Worm (Caenorhabditis elegans): ENCODE results near the gene gei-3.

gei-3 gene

ce11 chrX:12843530-12843929 is 30.1 kb upstream of the gei-3 start:
- TF ChIP-seq lin-14 (GFP tag; optimal IDR thresholded peaks at IDR 0.05) = peak; percentile 51
- TF ChIP-seq ceh-82 (tag; optimal IDR thresholded peaks at IDR 0.05) = peak; percentile 17 to 39 (median 34)
- TF ChIP-seq blmp-1 (tag; optimal IDR thresholded peaks at IDR 0.05) = no peak
- TF ChIP-seq fkh-4 (tag; optimal IDR thresholded peaks at IDR 0.05; ENCODE audit: borderline replicate concordance) = peak; percentile 5
- TF ChIP-seq efl-3 (GFP tag; optimal IDR thresholded peaks at IDR 0.05) = no peak
- TF ChIP-seq elt-3 (tag; optimal IDR thresholded peaks at IDR 0.05) = peak in 1 of 6 experiments; percentile 16
- no peak for TF ChIP-seq Y116A8C.19 (tag; optimal IDR thresholded peaks at IDR 0.05; ENCODE audit: borderline replicate concordance)
- 0 out of 2 replicates have a peak, but pooled peaks have one; percentile 28 for TF ChIP-seq mab-9 (GFP tag; IDR thresholded peaks at IDR 0.05)
- TF ChIP-seq C04F5.9 (tag; optimal IDR thresholded peaks at IDR 0.05) = no peak
- no peak for TF ChIP-seq unc-62 (GFP tag; optimal IDR thresholded peaks at IDR 0.05)
- peak; percentile 5 for TF ChIP-seq F16B12.6 (tag; optimal IDR thresholded peaks at IDR 0.05)
- TF ChIP-seq egl-27 (tag; optimal IDR thresholded peaks at IDR 0.05) = no peak
- peak; percentile 11 for TF ChIP-seq elt-2 (tag; optimal IDR thresholded peaks at IDR 0.05)
- peak; percentile 71 for TF ChIP-seq rnt-1 (tag; optimal IDR thresholded peaks at IDR 0.05)
- TF ChIP-seq ces-1 (GFP tag; optimal IDR thresholded peaks at IDR 0.05) = no peak
- no peak for TF ChIP-seq ama-1 (optimal IDR thresholded peaks at IDR 0.05)
- no peak for TF ChIP-seq fkh-8 (tag; optimal IDR thresholded peaks at IDR 0.05)
- TF ChIP-seq ceh-88 (GFP tag; IDR thresholded peaks at IDR 0.05) = 0 out of 2 replicates have a peak, but pooled peaks have one; percentile 39
- TF ChIP-seq unc-130 (tag; optimal IDR thresholded peaks at IDR 0.05) = peak; percentile 63
- TF ChIP-seq unc-30 (tag; optimal IDR thresholded peaks at IDR 0.05) = no peak
- TF ChIP-seq alr-1 (tag; optimal IDR thresholded peaks at IDR 0.05; ENCODE audit: borderline replicate concordance) = no peak
- TF ChIP-seq lin-15B (tag; optimal IDR thresholded peaks at IDR 0.05) = no peak
- TF ChIP-seq irx-1 (tag; optimal IDR thresholded peaks at IDR 0.05) = no peak
- no peak for TF ChIP-seq nhr-237 (tag; optimal IDR thresholded peaks at IDR 0.05)
- peak; percentile 78 for TF ChIP-seq snu-23 (GFP tag; optimal IDR thresholded peaks at IDR 0.05)
- peak; percentile 37 for TF ChIP-seq hpl-2 (GFP tag; optimal IDR thresholded peaks at IDR 0.05)
- TF ChIP-seq jun-1 (tag; optimal IDR thresholded peaks at IDR 0.05) = no peak
- TF ChIP-seq sptf-1 (tag; optimal IDR thresholded peaks at IDR 0.05) = no peak
- no peak for TF ChIP-seq mef-2 (tag; optimal IDR thresholded peaks at IDR 0.05)
- TF ChIP-seq efl-1 (optimal IDR thresholded peaks at IDR 0.05) = peak; percentile 0 to 12
- peak in 1 of 2 experiments; percentile 89 for TF ChIP-seq efl-1 (GFP tag; optimal IDR thresholded peaks at IDR 0.05 in 1 of 2)
- no peak for TF ChIP-seq sox-4 (tag; optimal IDR thresholded peaks at IDR 0.05)
- no peak for TF ChIP-seq mep-1 (tag; optimal IDR thresholded peaks at IDR 0.05)
- TF ChIP-seq nhr-77 (tag; optimal IDR thresholded peaks at IDR 0.05) = no peak
- TF ChIP-seq nhr-47 (tag; optimal IDR thresholded peaks at IDR 0.05) = peak; percentile 69
- no peak for TF ChIP-seq zip-4 (GFP tag; optimal IDR thresholded peaks at IDR 0.05)
- TF ChIP-seq aly-2 (tag; optimal IDR thresholded peaks at IDR 0.05) = no peak
- TF ChIP-seq dsc-1 (tag; optimal IDR thresholded peaks at IDR 0.05) = peak; percentile 73
- no peak for TF ChIP-seq unc-86 (tag; optimal IDR thresholded peaks at IDR 0.05)
- TF ChIP-seq lir-3 (tag; optimal IDR thresholded peaks at IDR 0.05; ENCODE audit: poor library complexity) = peak; percentile 55
- TF ChIP-seq pax-3 (tag; optimal IDR thresholded peaks at IDR 0.05) = peak; percentile 28
- TF ChIP-seq tbx-2 (tag; optimal IDR thresholded peaks at IDR 0.05) = peak; percentile 43
- peak in 1 of 2 experiments; percentile 4 for TF ChIP-seq ztf-11 (tag; optimal IDR thresholded peaks at IDR 0.05)
- no peak for TF ChIP-seq ceh-90 (tag; optimal IDR thresholded peaks at IDR 0.05)
- TF ChIP-seq ceh-63 (GFP tag; optimal IDR thresholded peaks at IDR 0.05) = no peak
- no peak for TF ChIP-seq vab-15 (tag; optimal IDR thresholded peaks at IDR 0.05)
- TF ChIP-seq nhr-20 (tag; optimal IDR thresholded peaks at IDR 0.05) = peak; percentile 67
- TF ChIP-seq hlh-4 (tag; optimal IDR thresholded peaks at IDR 0.05) = no peak
- TF ChIP-seq lin-35 (GFP tag; optimal IDR thresholded peaks at IDR 0.05) = peak; percentile 31 to 75
- TF ChIP-seq nhr-71 (tag; optimal IDR thresholded peaks at IDR 0.05) = peak; percentile 68
- TF ChIP-seq nhr-85 (tag) = peak; percentile 76
- TF ChIP-seq nhr-84 (tag; optimal IDR thresholded peaks at IDR 0.05) = no peak
- peak in 1 of 2 experiments; percentile 51 for TF ChIP-seq mdl-1 (tag; optimal IDR thresholded peaks at IDR 0.05)
- no peak for TF ChIP-seq pqm-1 (tag; optimal IDR thresholded peaks at IDR 0.05)
